Fruit fly (Drosophila melanogaster) whole organism, prepupa: ENCODE measurements around the gene msi.

Experiments used
- CG15336 ChIP-seq: fragments of 200-800 bp; sonication (Bioruptor generic); IDR thresholded peaks from 2 replicates; pipeline ENCODE4 v1.3.6; 2022; ENCODE audit warnings: missing biosample characterization, missing genetic modification characterization
- CG6276 ChIP-seq: fragments of 200-800 bp; sonication (Bioruptor generic); optimal IDR thresholded peaks from 2 replicates; lab custom pipeline; 2017; ENCODE audit warnings: missing biosample characterization, mild to moderate bottlenecking, missing genetic modification characterization
- CG6808 ChIP-seq: fragments of 200-800 bp; sonication (Bioruptor generic); optimal IDR thresholded peaks from 3 replicates; lab custom pipeline; 2017; ENCODE audit warnings: missing biosample characterization, missing genetic modification characterization, mild to moderate bottlenecking, moderate library complexity, missing genetic modification reagents
- CG8319 ChIP-seq: fragments of 200-800 bp; sonication (Bioruptor generic); optimal IDR thresholded peaks from 3 replicates; lab custom pipeline; 2016; ENCODE audit warnings: missing biosample characterization, missing genetic modification characterization
- CG9139 ChIP-seq: fragments of 200-800 bp; sonication (Bioruptor generic); optimal IDR thresholded peaks from 3 replicates; lab custom pipeline; 2017; ENCODE audit warnings: missing biosample characterization, mild to moderate bottlenecking, missing genetic modification characterization
- Eip75B ChIP-seq: fragments of 200-800 bp; sonication (Bioruptor generic); optimal IDR thresholded peaks from 3 replicates; lab custom pipeline; 2016; ENCODE audit warnings: missing biosample characterization, missing genetic modification characterization
- Eip93F ChIP-seq: fragments of 200-800 bp; sonication (Bioruptor generic); optimal IDR thresholded peaks from 2 replicates; lab custom pipeline; 2016; ENCODE audit warnings: missing biosample characterization, mild to moderate bottlenecking, missing genetic modification characterization
- Hr39 ChIP-seq: fragments of 200-800 bp; sonication (Bioruptor generic); optimal IDR thresholded peaks from 2 replicates; lab custom pipeline; 2016; ENCODE audit warnings: missing biosample characterization, missing genetic modification characterization
- Hr4 ChIP-seq: fragments of 200-800 bp; sonication (Bioruptor generic); optimal IDR thresholded peaks from 3 replicates; lab custom pipeline; 2016; ENCODE audit warnings: missing biosample characterization, missing genetic modification characterization
- Sox102F ChIP-seq: fragments of 200-800 bp; sonication (Bioruptor generic); optimal IDR thresholded peaks from 2 replicates; lab custom pipeline; 2016; ENCODE audit warnings: missing biosample characterization, mild to moderate bottlenecking, missing genetic modification characterization
- Sox14 ChIP-seq: fragments of 200-800 bp; sonication (Bioruptor generic); optimal IDR thresholded peaks from 3 replicates; lab custom pipeline; 2016; ENCODE audit warnings: missing biosample characterization, missing genetic modification characterization
- achi ChIP-seq: fragments of 200-800 bp; sonication (Bioruptor generic); optimal IDR thresholded peaks from 3 replicates; lab custom pipeline; 2016; ENCODE audit warnings: missing biosample characterization, missing genetic modification characterization
- dac ChIP-seq: fragments of 200-800 bp; sonication (Bioruptor generic); optimal IDR thresholded peaks from 2 replicates; lab custom pipeline; 2017; ENCODE audit warnings: missing biosample characterization, mild to moderate bottlenecking, missing genetic modification characterization
- dsx ChIP-seq: fragments of 200-800 bp; optimal IDR thresholded peaks from 3 replicates; lab custom pipeline; 2019; ENCODE audit warnings: missing biosample characterization, mild to moderate bottlenecking, missing genetic modification characterization, moderate library complexity; ENCODE audit not compliant: poor library complexity, severe bottlenecking
- eg ChIP-seq: fragments of 200-800 bp; sonication (Bioruptor generic); IDR thresholded peaks from 3 replicates; pipeline ENCODE4 v1.3.6; 2022; ENCODE audit warnings: missing biosample characterization, missing genetic modification characterization
- fd59A ChIP-seq: fragments of 200-800 bp; sonication (Bioruptor generic); optimal IDR thresholded peaks from 2 replicates; lab custom pipeline; 2017; ENCODE audit warnings: missing biosample characterization, mild to moderate bottlenecking, missing genetic modification characterization, missing genetic modification reagents
- fd85E ChIP-seq: fragments of 200-800 bp; sonication (Bioruptor generic); optimal IDR thresholded peaks from 3 replicates; lab custom pipeline; 2016; ENCODE audit warnings: missing biosample characterization, missing genetic modification characterization
- salr ChIP-seq, 2 experiments: fragments of 200-800 bp; sonication (Bioruptor generic); optimal IDR thresholded peaks; 3 replicates each; lab custom pipeline; 2016 to 2018; ENCODE audit warnings: missing biosample characterization in 2 of 2, missing genetic modification characterization in 2 of 2, mild to moderate bottlenecking in 1 of 2
- spab ChIP-seq: fragments of 200-800 bp; sonication (Bioruptor generic); optimal IDR thresholded peaks from 2 replicates; lab custom pipeline; 2017; ENCODE audit warnings: missing biosample characterization, mild to moderate bottlenecking, missing genetic modification characterization, missing genetic modification reagents
- svp ChIP-seq: fragments of 200-800 bp; sonication (Bioruptor generic); peaks from one replicate; lab custom pipeline; 2016; ENCODE audit warnings: missing biosample characterization, missing genetic modification characterization
- topi ChIP-seq: fragments of 200-800 bp; sonication (Bioruptor generic); optimal IDR thresholded peaks from 3 replicates; lab custom pipeline; 2016; ENCODE audit warnings: missing biosample characterization, missing genetic modification characterization

Gene msi

DNA sequence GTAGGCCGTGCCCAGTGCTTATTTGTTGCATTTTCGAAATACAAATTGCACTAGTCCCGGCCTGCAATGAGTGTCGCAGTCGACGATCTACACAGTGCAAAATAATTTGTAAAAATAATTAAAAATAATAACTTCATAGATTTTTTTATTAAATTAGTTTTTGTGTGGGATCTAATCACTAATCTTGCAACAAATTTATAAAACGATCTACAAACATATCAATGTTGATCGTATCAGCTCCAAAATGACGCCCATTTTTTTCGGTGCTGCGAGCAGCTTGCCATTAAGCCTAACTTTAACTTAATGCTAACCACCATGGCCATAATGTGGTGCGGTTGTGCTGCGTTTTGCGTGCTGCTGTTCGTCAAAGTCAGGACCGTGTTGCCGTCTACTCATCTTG lies 135.5 kb downstream of the msi start (continued):
- TF ChIP-seq dsx (GFP tag; lab: Kevin White, UChicago): peak; percentile 50
- peak; percentile 22 for TF ChIP-seq CG9139 (GFP tag; lab: Kevin White, UChicago)
- no peak for TF ChIP-seq fd59A (GFP tag; lab: Kevin White, UChicago)
- no peak for TF ChIP-seq fd85E (GFP tag; lab: Kevin White, UChicago)
- peak; percentile 63 for TF ChIP-seq CG6276 (GFP tag; lab: Kevin White, UChicago)
- TF ChIP-seq Hr39: peak; percentile 16
- no peak for TF ChIP-seq CG8319 (GFP tag; lab: Kevin White, UChicago)
- peak; percentile 77 for TF ChIP-seq CG15336 (GFP tag; lab: Robert Waterston, UW)

DNA sequence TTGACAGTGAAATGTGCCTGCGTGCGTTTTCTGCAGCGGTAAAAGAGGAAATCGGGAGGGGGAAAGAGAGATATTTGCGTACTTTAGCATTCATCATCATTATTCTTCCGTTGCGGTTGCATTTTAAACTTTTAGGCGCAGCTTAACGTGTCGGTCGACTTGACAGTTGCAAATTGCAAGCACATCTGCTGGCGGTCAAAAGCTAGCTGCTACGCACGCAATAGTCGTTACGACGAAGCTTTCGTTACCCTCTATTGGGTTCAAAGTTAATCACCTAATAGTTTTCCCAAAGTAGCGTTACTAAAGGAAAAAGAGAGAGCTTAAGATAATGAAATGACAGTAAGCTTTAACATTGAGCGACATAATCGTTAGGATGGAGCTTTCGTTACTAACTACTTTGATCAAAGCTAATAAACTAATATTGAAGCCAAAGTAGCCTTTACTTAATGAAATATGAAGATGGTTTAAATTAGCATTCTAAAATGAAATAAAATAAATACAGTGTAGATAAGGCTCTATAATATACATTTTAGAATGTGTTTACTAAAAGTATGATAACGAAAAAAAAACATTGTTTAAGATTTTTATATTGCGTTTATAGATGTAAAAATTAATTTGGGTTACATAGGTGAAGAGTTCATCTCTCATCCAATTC lies 136.3 kb downstream of the msi start:
- no peak for TF ChIP-seq topi
- TF ChIP-seq Eip93F (GFP tag; lab: Kevin White, UChicago): no peak
- no peak for TF ChIP-seq salr (GFP tag; optimal IDR thresholded peaks at IDR 0.05; lab: Kevin White, UChicago)
- no peak for TF ChIP-seq Sox14 (GFP tag; lab: Kevin White, UChicago)
- no peak for TF ChIP-seq spab (GFP tag; lab: Kevin White, UChicago)
- TF ChIP-seq svp (GFP tag; lab: Kevin White, UChicago): peak; percentile 64
- no peak for TF ChIP-seq CG6808 (GFP tag; lab: Kevin White, UChicago)
- TF ChIP-seq achi: peak; percentile 77
- TF ChIP-seq eg (GFP tag; lab: Robert Waterston, UW): peak; percentile 23; the same call in 1 of the 3 replicates
- no peak for TF ChIP-seq dac (GFP tag; lab: Kevin White, UChicago)
- TF ChIP-seq Hr4 (GFP tag; lab: Kevin White, UChicago): no peak
- TF ChIP-seq Eip75B: no peak
- TF ChIP-seq Sox102F (GFP tag; lab: Kevin White, UChicago): no peak
- TF ChIP-seq, all 60 proteins: peak for 3
